Worm (Caenorhabditis elegans) whole organism, L4 larva: Measurements from ENCODE around the gene T09A5.14.

Source experiments
- F10B5.3 ChIP-seq: sonication (generic microtip); optimal IDR thresholded peaks from 2 replicates; lab custom pipeline; 2016; ENCODE audit warnings: mild to moderate bottlenecking, missing genetic modification characterization, missing compliant biosample characterization
- F37D6.2 ChIP-seq: sonication (generic microtip); optimal IDR thresholded peaks from 2 replicates; lab custom pipeline; 2016; ENCODE audit warnings: mild to moderate bottlenecking, missing genetic modification characterization, missing compliant biosample characterization
- F49E8.2 ChIP-seq: sonication (generic microtip); optimal IDR thresholded peaks from 2 replicates; lab custom pipeline; 2016; ENCODE audit warnings: missing compliant biosample characterization, mild to moderate bottlenecking, missing genetic modification characterization, borderline replicate concordance
- T20F7.1 ChIP-seq: fragments of 200-800 bp; sonication (Bioruptor generic); optimal IDR thresholded peaks from 2 replicates; lab custom pipeline; 2018; ENCODE audit warnings: mild to moderate bottlenecking, missing genetic modification characterization, missing compliant biosample characterization
- T26A8.4 ChIP-seq: fragments of 200-800 bp; sonication (Bioruptor generic); IDR thresholded peaks from 2 replicates; pipeline ENCODE4 v1.3.6; 2022; ENCODE audit warnings: missing genetic modification characterization, missing compliant biosample characterization
- Y5F2A.4 ChIP-seq: fragments of 200-800 bp; sonication (Bioruptor generic); optimal IDR thresholded peaks from 2 replicates; lab custom pipeline; 2018; ENCODE audit warnings: mild to moderate bottlenecking, missing genetic modification characterization, missing compliant biosample characterization
- ama-1 ChIP-seq: fragments of 150-350 bp; optimal IDR thresholded peaks from 2 replicates; lab custom pipeline; 2014; ENCODE audit warnings: inconsistent platforms, mixed read lengths
- attf-4 ChIP-seq: sonication (generic microtip); optimal IDR thresholded peaks from 3 replicates; lab custom pipeline; 2017; ENCODE audit warnings: missing biosample characterization, missing genetic modification characterization
- ces-1 ChIP-seq: fragments of 150-350 bp; sonication (generic microtip); optimal IDR thresholded peaks from 4 replicates; lab custom pipeline; 2014; ENCODE audit warnings: missing biosample characterization, missing genetic modification reagents, missing genetic modification characterization
- daf-16 ChIP-seq, 3 experiments: sonication (generic microtip); optimal IDR thresholded peaks; 2 replicates each; lab custom pipeline; 2016 to 2017; ENCODE audit warnings: missing genetic modification characterization in 3 of 3, missing genetic modification reagents in 3 of 3, mild to moderate bottlenecking in 2 of 3, missing compliant biosample characterization in 2 of 3, missing biosample characterization in 1 of 3, moderate library complexity in 1 of 3
- dmd-6 ChIP-seq: fragments of 200-800 bp; sonication (Bioruptor generic); IDR thresholded peaks from 2 replicates; pipeline ENCODE4 v1.3.6; 2022; ENCODE audit warnings: missing genetic modification reagents, missing genetic modification characterization, missing compliant biosample characterization
- dpl-1 ChIP-seq: fragments of 150-350 bp; optimal IDR thresholded peaks from 2 replicates; lab custom pipeline; 2014; ENCODE audit warnings: missing biosample characterization, missing genetic modification reagents, missing genetic modification characterization
- duxl-1 ChIP-seq: sonication (generic microtip); optimal IDR thresholded peaks from 2 replicates; lab custom pipeline; 2016; ENCODE audit warnings: mild to moderate bottlenecking, missing genetic modification characterization, moderate library complexity, missing compliant biosample characterization; ENCODE audit not compliant: poor library complexity
- dve-1 ChIP-seq: sonication (generic microtip); optimal IDR thresholded peaks from 2 replicates; lab custom pipeline; 2017; ENCODE audit warnings: antibody characterized with exemption, mild to moderate bottlenecking, missing genetic modification characterization, missing compliant biosample characterization; ENCODE audit not compliant: insufficient read depth
- gei-8 ChIP-seq: fragments of 200-800 bp; sonication (Bioruptor generic); optimal IDR thresholded peaks from 2 replicates; lab custom pipeline; 2018; ENCODE audit warnings: mild to moderate bottlenecking, missing genetic modification characterization, missing compliant biosample characterization
- hlh-30 ChIP-seq: sonication (generic microtip); optimal IDR thresholded peaks from 2 replicates; lab custom pipeline; 2017; ENCODE audit warnings: antibody characterized with exemption, mild to moderate bottlenecking, missing genetic modification characterization, missing compliant biosample characterization; ENCODE audit not compliant: insufficient read depth
- hmg-1.1 ChIP-seq: fragments of 200-800 bp; sonication (Bioruptor generic); IDR thresholded peaks from 2 replicates; pipeline ENCODE4 v1.3.6; 2022; ENCODE audit warnings: missing genetic modification reagents, missing genetic modification characterization, missing compliant biosample characterization
- lim-7 ChIP-seq: fragments of 200-800 bp; sonication (Bioruptor generic); IDR thresholded peaks from 2 replicates; pipeline ENCODE4 v1.3.6; 2022; ENCODE audit warnings: missing genetic modification characterization, missing compliant biosample characterization
- lin-13 ChIP-seq: fragments of 150-350 bp; optimal IDR thresholded peaks from 2 replicates; lab custom pipeline; 2014; ENCODE audit warnings: missing biosample characterization, missing genetic modification reagents, missing genetic modification characterization
- lin-38 ChIP-seq: fragments of 200-800 bp; sonication (Bioruptor generic); IDR thresholded peaks from 2 replicates; pipeline ENCODE4 v1.3.6; 2022; ENCODE audit warnings: missing genetic modification reagents, missing genetic modification characterization, missing compliant biosample characterization
- lir-3 ChIP-seq: sonication (generic microtip); optimal IDR thresholded peaks from 2 replicates; lab custom pipeline; 2016; ENCODE audit warnings: mild to moderate bottlenecking, missing genetic modification characterization, missing compliant biosample characterization
- lsy-2 ChIP-seq, 2 experiments: fragments of 150-350 bp in 1 of 2; sonication (generic microtip) in 1 of 2; optimal IDR thresholded peaks; 2 replicates each; lab custom pipeline; 2014 to 2017; ENCODE audit warnings: missing biosample characterization in 2 of 2, missing genetic modification characterization in 2 of 2
- madf-5 ChIP-seq, 2 experiments: fragments of 200-800 bp; sonication (Bioruptor generic); IDR thresholded peaks; 2 replicates each; pipeline ENCODE4 v1.3.6; 2022; ENCODE audit warnings: missing compliant biosample characterization in 2 of 2, missing genetic modification characterization in 2 of 2
- mdl-1 ChIP-seq, 2 experiments: fragments of 150-350 bp in 1 of 2; sonication (generic microtip) in 1 of 2; optimal IDR thresholded peaks; 2 replicates each; lab custom pipeline; 2014 to 2017; ENCODE audit warnings: missing biosample characterization in 2 of 2, missing genetic modification characterization in 2 of 2
- mdt-29 ChIP-seq: fragments of 200-800 bp; sonication (Bioruptor generic); IDR thresholded peaks from 2 replicates; pipeline ENCODE4 v1.3.6; 2022; ENCODE audit warnings: missing genetic modification reagents, missing genetic modification characterization, missing compliant biosample characterization
- mep-1 ChIP-seq: fragments of 150-350 bp; sonication (generic microtip); optimal IDR thresholded peaks from 3 replicates; lab custom pipeline; 2014; ENCODE audit warnings: missing biosample characterization, missing genetic modification characterization
- mes-2 ChIP-seq: sonication (generic microtip); optimal IDR thresholded peaks from 2 replicates; lab custom pipeline; 2016; ENCODE audit warnings: missing genotype, mild to moderate bottlenecking, missing genetic modification characterization, missing compliant biosample characterization; ENCODE audit not compliant: poor library complexity, severe bottlenecking
- nhr-237 ChIP-seq: sonication (generic microtip); optimal IDR thresholded peaks from 2 replicates; lab custom pipeline; 2017; ENCODE audit warnings: missing biosample characterization, missing genetic modification characterization
- nhr-28 ChIP-seq: fragments of 150-350 bp; optimal IDR thresholded peaks from 2 replicates; lab custom pipeline; 2014; ENCODE audit warnings: missing biosample characterization, missing genetic modification characterization
- php-3 ChIP-seq: fragments of 200-800 bp; sonication (Bioruptor generic); IDR thresholded peaks from 2 replicates; pipeline ENCODE4 v1.3.6; 2022; ENCODE audit warnings: missing genetic modification reagents, missing genetic modification characterization, missing compliant biosample characterization
- pqm-1 ChIP-seq: sonication (generic microtip); optimal IDR thresholded peaks from 2 replicates; lab custom pipeline; 2017; ENCODE audit warnings: missing biosample characterization, missing genetic modification characterization
- rbr-2 ChIP-seq: sonication (generic microtip); optimal IDR thresholded peaks from 2 replicates; lab custom pipeline; 2016; ENCODE audit warnings: missing genotype, missing genetic modification characterization, missing compliant biosample characterization
- unc-39 ChIP-seq: sonication (generic microtip); optimal IDR thresholded peaks from 2 replicates; lab custom pipeline; 2017; ENCODE audit warnings: missing biosample characterization, missing genetic modification characterization
- unc-62 ChIP-seq, 3 experiments: fragments of 150-350 bp in 1 of 3; sonication (generic microtip); optimal IDR thresholded peaks in 2 of 3; peaks in 1 of 3; 1 replicate in 1 of 3; 2 replicates in 2 of 3; lab custom pipeline; 2014 to 2017; ENCODE audit warnings: missing biosample characterization in 3 of 3, missing genetic modification characterization in 3 of 3, missing genetic modification reagents in 3 of 3, missing genotype in 1 of 3
- zag-1 ChIP-seq: fragments of 150-350 bp; optimal IDR thresholded peaks from 2 replicates; lab custom pipeline; 2014; ENCODE audit warnings: missing biosample characterization, missing genetic modification characterization
- ztf-11 ChIP-seq: fragments of 150-350 bp; optimal IDR thresholded peaks from 2 replicates; lab custom pipeline; 2014; ENCODE audit warnings: missing biosample characterization, missing genetic modification characterization

Gene T09A5.14

ce11 chrII:7845571-7846236 lies 13.6 kb downstream of the T09A5.14 start, which contains the start of gene T09A5.4:
Gene T09A5.4, plus strand, starts transcription at chrII:7846186.
- TF ChIP-seq lim-7 (GFP tag; lab: Robert Waterston, UW) (no peak), lin-38 (no peak), dpl-1 (GFP tag; lab: Kevin White, UChicago) (no peak), attf-4 (no peak), dmd-6 (no peak), mdl-1 (tag; optimal IDR thresholded peaks at IDR 0.05; lab: Kevin White, UChicago) (no peak), T26A8.4 (GFP tag; lab: Robert Waterston, UW) (no peak), php-3 (no peak), lir-3 (tag; lab: Kevin White, UChicago) (no peak), mdt-29 (GFP tag; lab: Robert Waterston, UW) (no peak), F49E8.2 (tag; lab: Kevin White, UChicago) (no peak), T20F7.1 (GFP tag; lab: Kevin White, UChicago) (no peak), rbr-2 (tag; lab: Kevin White, UChicago) (no peak), F37D6.2 (tag; lab: Kevin White, UChicago) (no peak), lin-13 (GFP tag; lab: Kevin White, UChicago) (no peak), F10B5.3 (tag; lab: Kevin White, UChicago) (no peak), hlh-30 (tag; lab: Kevin White, UChicago) (no peak), Y5F2A.4 (GFP tag; lab: Kevin White, UChicago) (no peak), lsy-2 (tag; optimal IDR thresholded peaks at IDR 0.05; lab: Kevin White, UChicago) (peak in 1 of 2 experiments; percentile 33), nhr-237 (no peak), unc-39 (no peak), unc-62 (GFP tag; optimal IDR thresholded peaks at IDR 0.05 in 1 of 2; lab: Kevin White, UChicago) (peak in 1 of 2 experiments; percentile 92), unc-62 (tag; optimal IDR thresholded peaks at IDR 0.05; lab: Kevin White, UChicago) (no peak), ama-1 (lab: Kevin White, UChicago) (no peak), mes-2 (tag; lab: Kevin White, UChicago) (peak; percentile 45), madf-5 (GFP tag; IDR thresholded peaks at IDR 0.05; lab: Robert Waterston, UW) (no peak)

DNA sequence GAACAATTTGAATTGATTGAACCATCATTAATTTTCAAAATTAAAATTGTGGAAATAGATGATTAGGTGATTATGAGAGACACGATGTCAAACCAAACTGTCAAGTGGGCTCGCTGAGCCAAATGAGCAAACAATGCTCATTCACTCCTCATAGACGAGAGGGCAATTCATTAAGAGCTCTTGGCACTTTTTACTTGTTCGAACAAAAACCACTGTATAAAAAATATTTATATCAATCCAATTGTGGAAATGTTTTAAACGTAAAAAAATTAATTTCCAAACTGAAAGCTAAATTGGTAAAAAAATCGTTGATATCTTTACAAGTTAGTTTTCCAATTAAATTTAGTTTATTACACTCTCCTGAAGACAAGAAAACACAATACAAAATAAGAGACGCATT lies 17.5 kb downstream of the T09A5.14 start, which contains the start of gene acr-7:
Gene acr-7, minus strand, starts transcription at position 101 of the 400 bp plus-strand sequence.
- no peak for TF ChIP-seq nhr-237
- no peak for TF ChIP-seq ama-1 (lab: Kevin White, UChicago)

ce11 chrII:7850575-7850974 lies 18.4 kb downstream of the T09A5.14 start:
- TF ChIP-seq duxl-1 (no peak), php-3 (peak; percentile 84), lsy-2 (tag; optimal IDR thresholded peaks at IDR 0.05; lab: Kevin White, UChicago) (peak in 1 of 2 experiments; percentile 1), ztf-11 (tag; lab: Kevin White, UChicago) (no peak)
- TF ChIP-seq, all 104 proteins: peak for 2

ce11 chrII:7851480-7851879 lies 19.3 kb downstream of the T09A5.14 start:
- TF ChIP-seq pqm-1 (peak; percentile 73), hlh-30 (tag; lab: Kevin White, UChicago) (peak; percentile 9), dpl-1 (GFP tag; lab: Kevin White, UChicago) (no peak), gei-8 (no peak), php-3 (peak; percentile 44; the same call in 1 of the 2 replicates), nhr-28 (tag; lab: Kevin White, UChicago) (peak; percentile 58), zag-1 (no peak), dve-1 (tag; lab: Kevin White, UChicago) (peak; percentile 60), ces-1 (GFP tag; lab: Kevin White, UChicago) (no peak), mep-1 (tag; lab: Kevin White, UChicago) (peak; percentile 6), hmg-1.1 (GFP tag; lab: Robert Waterston, UW) (0 out of 2 replicates have a peak, but pooled peaks have one; percentile 37), daf-16 (GFP tag; optimal IDR thresholded peaks at IDR 0.05; lab: Kevin White, UChicago) (no peak), daf-16 (tag; optimal IDR thresholded peaks at IDR 0.05; lab: Kevin White, UChicago) (peak; percentile 51)
